Worm (Caenorhabditis elegans): ENCODE data around the gene F22B7.3.
A peak's percentile ranks its signal among the peaks of the same experiment; 100 is the strongest.

The F22B7.3 gene

DNA sequence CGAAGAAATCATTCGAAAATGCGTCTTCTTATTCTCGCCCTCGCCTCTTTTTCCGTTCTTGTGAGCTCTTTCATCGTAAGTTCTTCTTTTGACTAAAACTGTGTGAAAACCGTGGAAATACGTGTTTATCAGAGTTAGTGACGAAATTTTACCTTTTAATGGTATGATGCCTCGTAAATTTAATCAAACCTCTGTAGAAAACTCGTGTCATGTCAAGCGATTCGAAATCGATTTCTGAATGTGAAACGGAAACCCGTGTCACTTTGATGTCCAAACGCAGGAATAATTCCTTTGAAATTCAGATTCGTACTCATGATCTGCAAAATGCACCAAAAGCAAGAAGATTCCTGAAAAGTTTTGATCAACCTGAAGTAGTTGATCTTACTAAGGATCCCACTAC, at the start of gene F22B7.3:
TSS of gene F22B7.3 (plus strand) at position 301 of the 400 bp plus-strand sequence.
- no peak for TF ChIP-seq cog-1 (tag; optimal IDR thresholded peaks at IDR 0.05)
- no peak for TF ChIP-seq ztf-23 (GFP tag; IDR thresholded peaks at IDR 0.05)

ce11 chrIII:8598961-8599360, 49.7 kb upstream of the F22B7.3 start:
- TF ChIP-seq ref-1 (GFP tag; conservative IDR thresholded peaks at IDR 0.05) (no peak), klf-2 (GFP tag; conservative IDR thresholded peaks at IDR 0.05) (no peak), ztf-29 (GFP tag; IDR thresholded peaks at IDR 0.05) (no peak), tab-1 (GFP tag; IDR thresholded peaks at IDR 0.05) (no peak), med-1 (GFP tag; optimal IDR thresholded peaks at IDR 0.05; ENCODE audit: insufficient read depth) (no peak), T22C8.4 (GFP tag; IDR thresholded peaks at IDR 0.05) (no peak)

ce11 chrIII:8602148-8602547, 46.5 kb upstream of the F22B7.3 start:
- TF ChIP-seq tab-1 (GFP tag; IDR thresholded peaks at IDR 0.05) (no peak), ztf-23 (GFP tag; IDR thresholded peaks at IDR 0.05) (no peak), cog-1 (tag; optimal IDR thresholded peaks at IDR 0.05) (no peak), T22C8.4 (GFP tag; IDR thresholded peaks at IDR 0.05) (no peak), med-1 (GFP tag; optimal IDR thresholded peaks at IDR 0.05; ENCODE audit: insufficient read depth) (no peak), ref-1 (GFP tag; conservative IDR thresholded peaks at IDR 0.05) (no peak), klf-2 (GFP tag; conservative IDR thresholded peaks at IDR 0.05) (no peak), flt-1 (GFP tag; IDR thresholded peaks at IDR 0.05) (no peak), ztf-29 (GFP tag; IDR thresholded peaks at IDR 0.05) (no peak)

ce11 chrIII:8605532-8605931, 43.2 kb upstream of the F22B7.3 start, which contains the start of gene C06E1.1:
Gene C06E1.1 (plus strand): TSS chrIII:8605832.
- TF ChIP-seq tab-1 (GFP tag; IDR thresholded peaks at IDR 0.05) = no peak
- no peak for TF ChIP-seq ref-1 (GFP tag; conservative IDR thresholded peaks at IDR 0.05)
- no peak for TF ChIP-seq cog-1 (tag; optimal IDR thresholded peaks at IDR 0.05)
- TF ChIP-seq med-1 (GFP tag; optimal IDR thresholded peaks at IDR 0.05; ENCODE audit: insufficient read depth) = no peak
- TF ChIP-seq klf-2 (GFP tag; conservative IDR thresholded peaks at IDR 0.05) = no peak
- TF ChIP-seq flt-1 (GFP tag; IDR thresholded peaks at IDR 0.05) = no peak
- no peak for TF ChIP-seq T22C8.4 (GFP tag; IDR thresholded peaks at IDR 0.05)
- TF ChIP-seq ztf-29 (GFP tag; IDR thresholded peaks at IDR 0.05) = no peak
- no peak for TF ChIP-seq ztf-23 (GFP tag; IDR thresholded peaks at IDR 0.05)

- no peak for TF ChIP-seq ztf-29 (GFP tag; IDR thresholded peaks at IDR 0.05)
- no peak for TF ChIP-seq klf-2 (GFP tag; conservative IDR thresholded peaks at IDR 0.05)
- TF ChIP-seq med-1 (GFP tag; optimal IDR thresholded peaks at IDR 0.05; ENCODE audit: insufficient read depth) = no peak
- no peak for TF ChIP-seq ztf-23 (GFP tag; IDR thresholded peaks at IDR 0.05)
- TF ChIP-seq T22C8.4 (GFP tag; IDR thresholded peaks at IDR 0.05) = no peak
- TF ChIP-seq ref-1 (GFP tag; conservative IDR thresholded peaks at IDR 0.05) = no peak
- TF ChIP-seq tab-1 (GFP tag; IDR thresholded peaks at IDR 0.05) = no peak
- no peak for TF ChIP-seq cog-1 (tag; optimal IDR thresholded peaks at IDR 0.05)
- TF ChIP-seq flt-1 (GFP tag; IDR thresholded peaks at IDR 0.05) = no peak
Measured at ce11 chrIII:8609683-8610082, 39.0 kb upstream of the F22B7.3 start, which contains the start of gene C06E1.9. Gene C06E1.9 (minus strand): TSS chrIII:8609783.

- TF ChIP-seq T22C8.4 (GFP tag; IDR thresholded peaks at IDR 0.05) (no peak), ztf-23 (GFP tag; IDR thresholded peaks at IDR 0.05) (no peak), tab-1 (GFP tag; IDR thresholded peaks at IDR 0.05) (no peak), cog-1 (tag; optimal IDR thresholded peaks at IDR 0.05) (no peak), med-1 (GFP tag; optimal IDR thresholded peaks at IDR 0.05; ENCODE audit: insufficient read depth) (no peak), ztf-29 (GFP tag; IDR thresholded peaks at IDR 0.05) (no peak), ref-1 (GFP tag; conservative IDR thresholded peaks at IDR 0.05) (no peak), klf-2 (GFP tag; conservative IDR thresholded peaks at IDR 0.05) (no peak), flt-1 (GFP tag; IDR thresholded peaks at IDR 0.05) (no peak)
Measured at ce11 chrIII:8611282-8611681, 37.4 kb upstream of the F22B7.3 start.

DNA sequence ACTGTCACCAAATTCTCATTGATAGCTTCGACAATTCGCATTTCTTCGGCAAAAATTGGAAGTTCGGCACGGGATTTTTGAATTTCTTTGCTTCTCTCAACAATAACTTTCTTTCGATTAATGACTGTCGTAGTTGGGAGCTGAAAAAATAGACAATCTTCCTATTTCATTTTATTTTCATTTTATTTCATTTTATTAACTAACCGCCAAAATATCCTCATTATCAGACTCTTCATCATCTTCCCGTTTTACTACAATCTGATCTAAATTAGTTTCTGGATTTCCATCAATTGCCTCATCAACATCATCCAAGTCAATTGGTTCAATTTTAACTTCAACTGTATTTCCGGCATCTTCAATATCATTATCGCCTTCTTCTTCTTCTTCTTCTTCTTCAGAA, 35.1 kb upstream of the F22B7.3 start:
- TF ChIP-seq med-1 (GFP tag; optimal IDR thresholded peaks at IDR 0.05; ENCODE audit: insufficient read depth) (no peak), cog-1 (tag; optimal IDR thresholded peaks at IDR 0.05) (no peak), ref-1 (GFP tag; conservative IDR thresholded peaks at IDR 0.05) (no peak), tab-1 (GFP tag; IDR thresholded peaks at IDR 0.05) (no peak), T22C8.4 (GFP tag; IDR thresholded peaks at IDR 0.05) (no peak), flt-1 (GFP tag; IDR thresholded peaks at IDR 0.05) (no peak), klf-2 (GFP tag; conservative IDR thresholded peaks at IDR 0.05) (no peak), ztf-23 (GFP tag; IDR thresholded peaks at IDR 0.05) (no peak), ztf-29 (GFP tag; IDR thresholded peaks at IDR 0.05) (no peak)

ce11 chrIII:8614490-8614889, 34.2 kb upstream of the F22B7.3 start, which contains the start of gene rha-2:
Gene rha-2 (minus strand): TSS chrIII:8614569.
- no peak for TF ChIP-seq T22C8.4 (GFP tag; IDR thresholded peaks at IDR 0.05)
- no peak for TF ChIP-seq ztf-23 (GFP tag; IDR thresholded peaks at IDR 0.05)
- TF ChIP-seq klf-2 (GFP tag; conservative IDR thresholded peaks at IDR 0.05) = no peak
- no peak for TF ChIP-seq ztf-29 (GFP tag; IDR thresholded peaks at IDR 0.05)
- no peak for TF ChIP-seq ref-1 (GFP tag; conservative IDR thresholded peaks at IDR 0.05)
- TF ChIP-seq flt-1 (GFP tag; IDR thresholded peaks at IDR 0.05) = no peak
- TF ChIP-seq tab-1 (GFP tag; IDR thresholded peaks at IDR 0.05) = no peak
- no peak for TF ChIP-seq cog-1 (tag; optimal IDR thresholded peaks at IDR 0.05)
- no peak for TF ChIP-seq med-1 (GFP tag; optimal IDR thresholded peaks at IDR 0.05; ENCODE audit: insufficient read depth)

ce11 chrIII:8616587-8616986, 32.1 kb upstream of the F22B7.3 start, which contains the start of gene C06E1.11:
Gene C06E1.11 (minus strand): TSS chrIII:8616687.
- no peak for TF ChIP-seq klf-2 (GFP tag; conservative IDR thresholded peaks at IDR 0.05)
- no peak for TF ChIP-seq med-1 (GFP tag; optimal IDR thresholded peaks at IDR 0.05; ENCODE audit: insufficient read depth)
- TF ChIP-seq flt-1 (GFP tag; IDR thresholded peaks at IDR 0.05) = no peak
- no peak for TF ChIP-seq tab-1 (GFP tag; IDR thresholded peaks at IDR 0.05)
- no peak for TF ChIP-seq ztf-29 (GFP tag; IDR thresholded peaks at IDR 0.05)
- no peak for TF ChIP-seq ztf-23 (GFP tag; IDR thresholded peaks at IDR 0.05)
- TF ChIP-seq cog-1 (tag; optimal IDR thresholded peaks at IDR 0.05) = no peak
- TF ChIP-seq T22C8.4 (GFP tag; IDR thresholded peaks at IDR 0.05) = no peak
- TF ChIP-seq ref-1 (GFP tag; conservative IDR thresholded peaks at IDR 0.05) = no peak

DNA sequence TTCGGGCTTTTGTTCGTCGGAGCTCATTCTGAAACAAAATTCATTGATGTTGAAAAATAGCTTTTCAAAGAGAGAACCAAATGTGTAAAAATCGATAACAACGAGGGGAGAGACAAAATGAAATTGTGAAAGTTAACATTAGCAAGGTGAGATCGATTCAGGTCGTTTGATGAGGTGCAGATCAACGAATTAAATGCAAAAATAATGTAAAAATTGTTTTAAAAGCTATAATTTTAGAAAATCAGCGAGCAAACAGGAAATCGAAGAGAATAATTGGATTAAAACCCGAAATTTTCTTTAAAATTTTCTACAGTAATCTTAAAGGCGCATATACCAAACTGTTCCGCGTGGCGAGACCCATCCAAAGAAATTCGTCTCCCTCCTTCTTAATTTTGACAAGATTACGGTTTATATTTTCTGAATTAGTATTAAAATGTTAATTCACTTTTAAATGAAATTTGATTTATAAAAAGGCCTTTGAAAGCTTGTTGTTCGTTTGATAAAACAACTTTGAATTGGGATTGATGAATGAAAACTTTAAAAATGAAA, 30.2 kb upstream of the F22B7.3 start, which contains the start of gene C13G5.2:
TSS of gene C13G5.2 (minus strand) at position 51 of the 549 bp plus-strand sequence.
- TF ChIP-seq tab-1 (GFP tag; IDR thresholded peaks at IDR 0.05) = no peak
- TF ChIP-seq flt-1 (GFP tag; IDR thresholded peaks at IDR 0.05) = no peak
- TF ChIP-seq T22C8.4 (GFP tag; IDR thresholded peaks at IDR 0.05) = peak; percentile 26; the same call in 1 of the 2 replicates
